Fruit fly (Drosophila melanogaster) whole organism, embryonic: ENCODE data around the gene T48.

Experiments
- ATbp ChIP-seq: fragments of 200-800 bp; sonication (Bioruptor generic); optimal IDR thresholded peaks from 2 replicates; lab custom pipeline; 2017; ENCODE audit warnings: missing biosample characterization, mild to moderate bottlenecking, missing genetic modification characterization, missing genetic modification reagents
- CG31441 ChIP-seq: fragments of 200-800 bp; sonication (Bioruptor generic); IDR thresholded peaks from 2 replicates; pipeline ENCODE4 v1.3.6; 2022; ENCODE audit warnings: missing biosample characterization, missing genetic modification characterization
- CG34224 ChIP-seq: fragments of 200-800 bp; sonication (Bioruptor generic); IDR thresholded peaks from 3 replicates; pipeline ENCODE4 v1.3.6; 2022; ENCODE audit warnings: missing biosample characterization, missing genetic modification characterization; ENCODE audit not compliant: partially characterized antibody
- CG4424 ChIP-seq: fragments of 200-800 bp; sonication (Bioruptor generic); optimal IDR thresholded peaks from 3 replicates; lab custom pipeline; 2016; ENCODE audit warnings: missing biosample characterization, missing genetic modification characterization
- CG6689 ChIP-seq: fragments of 200-800 bp; sonication (Bioruptor generic); IDR thresholded peaks from 2 replicates; pipeline ENCODE4 v1.3.6; 2022; ENCODE audit warnings: missing biosample characterization, missing genetic modification characterization
- CG8478 ChIP-seq: fragments of >200 bp; optimal IDR thresholded peaks from 2 replicates; lab custom pipeline; 2018
- Sin3A ChIP-seq: fragments of >200 bp; optimal IDR thresholded peaks from 2 replicates; lab custom pipeline; 2018
- lmd ChIP-seq: fragments of 200-800 bp; sonication (Bioruptor generic); IDR thresholded peaks from 2 replicates; pipeline ENCODE4 v1.3.6; 2022; ENCODE audit warnings: missing biosample characterization, missing genetic modification characterization
- sob ChIP-seq: fragments of 200-800 bp; sonication (Bioruptor generic); IDR thresholded peaks from 2 replicates; pipeline ENCODE4 v1.3.6; 2022; ENCODE audit warnings: missing biosample characterization, missing genetic modification characterization
- ttk ChIP-seq: fragments of 200-800 bp; sonication (Bioruptor generic); IDR thresholded peaks from 2 replicates; pipeline ENCODE4 v2.1.2; 2022; ENCODE audit warnings: missing biosample characterization, missing genetic modification characterization

DNA sequence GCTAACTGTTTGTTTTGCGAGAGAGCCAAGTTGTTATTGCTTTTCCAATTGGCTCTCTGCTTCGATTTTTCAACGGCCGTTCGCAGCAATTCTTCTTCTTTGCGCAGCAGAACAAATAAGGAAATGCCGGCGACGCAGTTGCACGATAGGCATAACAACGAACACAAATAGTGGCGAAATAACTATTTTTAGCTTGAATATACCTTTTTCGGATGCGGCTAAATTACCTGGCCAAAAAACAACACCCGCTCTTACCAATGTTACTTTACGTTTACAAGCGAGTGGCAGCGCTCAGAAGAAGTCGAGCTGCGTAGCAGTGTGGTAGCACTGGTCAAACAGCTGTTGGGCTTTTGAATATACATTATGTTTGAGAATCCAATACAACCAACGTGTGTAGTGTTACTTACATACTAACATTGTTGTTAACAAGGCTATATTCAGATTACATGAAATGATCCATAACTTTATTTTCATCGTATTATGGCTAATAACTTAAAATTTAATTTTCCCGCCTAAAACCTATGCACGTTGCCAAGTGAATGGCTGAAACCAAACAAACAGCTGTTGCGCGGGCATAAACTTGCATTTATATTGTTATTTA is 18.6 kb upstream of the T48 start, which contains the start of the genes Lerp and IntS12:
- TF ChIP-seq CG34224 (GFP tag; lab: Robert Waterston, UW) (no peak), CG4424 (GFP tag; lab: Kevin White, UChicago) (no peak), ATbp (GFP tag; lab: Kevin White, UChicago) (no peak), sob (no peak), CG6689 (no peak), ttk (GFP tag; lab: Robert Waterston, UW) (no peak), lmd (no peak), CG31441 (GFP tag; lab: Robert Waterston, UW) (no peak), CG8478 (lab: Kevin White, UChicago) (no peak), Sin3A (peak; percentile 81)
